Worm (Caenorhabditis elegans) whole organism, L4 larva: Measurements from ENCODE around the gene R09D1.12.
A peak's percentile ranks its signal among the peaks of the same experiment; 100 is the strongest.

Experiments
- ces-1 ChIP-seq: fragments of 150-350 bp; sonication (generic microtip); optimal IDR thresholded peaks from 4 replicates; lab custom pipeline; 2014; ENCODE audit warnings: missing biosample characterization, missing genetic modification reagents, missing genetic modification characterization
- dmd-6 ChIP-seq: fragments of 200-800 bp; sonication (Bioruptor generic); IDR thresholded peaks from 2 replicates; pipeline ENCODE4 v1.3.6; 2022; ENCODE audit warnings: missing genetic modification reagents, missing genetic modification characterization, missing compliant biosample characterization
- dmd-8 ChIP-seq: fragments of 200-800 bp; sonication (Bioruptor generic); IDR thresholded peaks from 2 replicates; pipeline ENCODE4 v1.3.6; 2022; ENCODE audit warnings: missing genetic modification characterization, missing compliant biosample characterization
- lim-7 ChIP-seq: fragments of 200-800 bp; sonication (Bioruptor generic); IDR thresholded peaks from 2 replicates; pipeline ENCODE4 v1.3.6; 2022; ENCODE audit warnings: missing genetic modification characterization, missing compliant biosample characterization
- nhr-28 ChIP-seq: fragments of 150-350 bp; optimal IDR thresholded peaks from 2 replicates; lab custom pipeline; 2014; ENCODE audit warnings: missing biosample characterization, missing genetic modification characterization
- tra-1 ChIP-seq: fragments of 200-800 bp; sonication (Bioruptor generic); IDR thresholded peaks from 2 replicates; pipeline ENCODE4 v1.3.6; 2022; ENCODE audit warnings: missing genetic modification reagents, missing genetic modification characterization, missing compliant biosample characterization
- zag-1 ChIP-seq: fragments of 150-350 bp; optimal IDR thresholded peaks from 2 replicates; lab custom pipeline; 2014; ENCODE audit warnings: missing biosample characterization, missing genetic modification characterization

DNA sequence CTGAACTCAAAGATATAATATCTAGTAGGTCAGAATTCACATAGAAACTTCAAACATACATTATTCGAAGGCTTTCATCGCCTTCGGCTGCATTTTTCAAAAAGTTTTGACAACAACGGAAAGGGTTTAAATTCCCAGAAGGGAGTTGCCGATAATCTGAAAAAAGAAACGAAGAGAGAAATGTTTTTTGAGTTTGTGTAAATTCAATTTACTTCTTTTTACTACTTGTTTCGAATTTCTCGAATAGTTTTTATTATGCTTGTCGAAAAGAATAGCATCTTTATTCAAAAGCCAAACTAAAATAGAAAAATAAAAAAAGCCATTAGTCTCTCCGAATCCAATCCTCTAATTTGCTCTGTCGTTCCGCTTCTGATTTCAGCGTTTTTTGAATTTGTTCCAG is 21.0 kb downstream of the R09D1.12 start:
- TF ChIP-seq ces-1 (peak; percentile 37), dmd-6 (no peak), nhr-28 (tag; lab: Kevin White, UChicago) (no peak), lim-7 (GFP tag; lab: Robert Waterston, UW) (no peak), dmd-8 (no peak), zag-1 (tag; lab: Kevin White, UChicago) (no peak), tra-1 (GFP tag; lab: Robert Waterston, UW) (no peak)
